Worm (Caenorhabditis elegans) whole organism, young adult: ENCODE measurements around the gene gldi-8.

Source experiments
- B0336.3 ChIP-seq: fragments of 200-800 bp; sonication (Bioruptor generic); IDR thresholded peaks from 2 replicates; pipeline ENCODE4 v1.3.6; 2022; ENCODE audit warnings: missing genetic modification characterization, missing compliant biosample characterization
- D2030.7 ChIP-seq: fragments of 200-800 bp; sonication (Bioruptor generic); IDR thresholded peaks from 2 replicates; pipeline ENCODE4 v1.3.6; 2022; ENCODE audit warnings: missing genetic modification reagents, missing genetic modification characterization, missing compliant biosample characterization
- F10E7.11 ChIP-seq: sonication (generic microtip); optimal IDR thresholded peaks from 2 replicates; lab custom pipeline; 2017; ENCODE audit warnings: mild to moderate bottlenecking, missing genetic modification characterization, moderate library complexity, missing compliant biosample characterization
- F37B4.10 ChIP-seq: fragments of 200-800 bp; sonication (Bioruptor generic); IDR thresholded peaks from 2 replicates; pipeline ENCODE4 v1.3.6; 2022; ENCODE audit warnings: missing genetic modification characterization, missing compliant biosample characterization
- F57A8.1 ChIP-seq: fragments of 200-800 bp; sonication (Bioruptor generic); optimal IDR thresholded peaks from 2 replicates; lab custom pipeline; 2018; ENCODE audit warnings: mild to moderate bottlenecking, missing genetic modification characterization, moderate library complexity, missing compliant biosample characterization
- F57C9.4 ChIP-seq: sonication (generic microtip); optimal IDR thresholded peaks from 2 replicates; lab custom pipeline; 2017; ENCODE audit warnings: mild to moderate bottlenecking, missing genetic modification characterization, missing compliant biosample characterization
- T07F8.4 ChIP-seq: sonication (generic microtip); optimal IDR thresholded peaks from 2 replicates; lab custom pipeline; 2016; ENCODE audit warnings: mild to moderate bottlenecking, missing genetic modification characterization, moderate library complexity, missing compliant biosample characterization
- Y56A3A.18 ChIP-seq: fragments of 200-800 bp; sonication (Bioruptor generic); IDR thresholded peaks from 2 replicates; pipeline ENCODE4 v1.3.6; 2022; ENCODE audit warnings: missing genetic modification reagents, missing genetic modification characterization, missing compliant biosample characterization
- Y67H2A.10 ChIP-seq: fragments of 200-800 bp; sonication (Bioruptor generic); conservative IDR thresholded peaks from 2 replicates; pipeline ENCODE4 v1.3.6; 2022; ENCODE audit warnings: missing genetic modification reagents, missing genetic modification characterization, missing compliant biosample characterization
- ZK185.1 ChIP-seq: sonication (generic microtip); optimal IDR thresholded peaks from 2 replicates; lab custom pipeline; 2016; ENCODE audit warnings: mild to moderate bottlenecking, missing genetic modification characterization, missing compliant biosample characterization; ENCODE audit not compliant: poor library complexity, severe bottlenecking
- ama-1 ChIP-seq, 3 experiments: fragments of 150-350 bp in 1 of 3; sonication (generic microtip) in 2 of 3; optimal IDR thresholded peaks; 2 replicates each; lab custom pipeline; 2014 to 2018; ENCODE audit warnings: missing biosample characterization in 2 of 3, missing genetic modification characterization in 2 of 3, missing genetic modification reagents in 2 of 3
- atf-7 ChIP-seq: sonication (generic microtip); optimal IDR thresholded peaks from 2 replicates; lab custom pipeline; 2017; ENCODE audit warnings: mild to moderate bottlenecking, missing genetic modification characterization, missing compliant biosample characterization
- athp-1 ChIP-seq: sonication (generic microtip); optimal IDR thresholded peaks from 2 replicates; lab custom pipeline; 2017; ENCODE audit warnings: mild to moderate bottlenecking, missing genetic modification characterization, missing compliant biosample characterization
- attf-3 ChIP-seq: fragments of 200-800 bp; sonication (Bioruptor generic); conservative IDR thresholded peaks from 2 replicates; pipeline ENCODE4 v1.3.6; 2022; ENCODE audit warnings: missing genetic modification reagents, missing genetic modification characterization, missing compliant biosample characterization
- bed-1 ChIP-seq: fragments of 200-800 bp; sonication (Bioruptor generic); IDR thresholded peaks from 2 replicates; pipeline ENCODE4 v1.3.6; 2022; ENCODE audit warnings: missing genetic modification reagents, missing genetic modification characterization, missing compliant biosample characterization
- cebp-1 ChIP-seq, 2 experiments: fragments of 200-800 bp in 1 of 2; sonication (Bioruptor generic) in 1 of 2; sonication (generic microtip) in 1 of 2; IDR thresholded peaks in 1 of 2; optimal IDR thresholded peaks in 1 of 2; 2 replicates each; pipeline versions ENCODE4 v1.3.6 to Lab custom; 2017 to 2022; ENCODE audit warnings: missing compliant biosample characterization in 2 of 2, missing genetic modification characterization in 2 of 2, mild to moderate bottlenecking in 1 of 2, missing genetic modification reagents in 1 of 2, moderate library complexity in 1 of 2
- cebp-2 ChIP-seq: fragments of 200-800 bp; sonication (Bioruptor generic); IDR thresholded peaks from 2 replicates; pipeline ENCODE4 v1.3.6; 2022; ENCODE audit warnings: missing genetic modification characterization, missing compliant biosample characterization
- ceh-100 ChIP-seq: fragments of 200-800 bp; sonication (Bioruptor generic); IDR thresholded peaks from 2 replicates; pipeline ENCODE4 v1.3.6; 2022; ENCODE audit warnings: missing genetic modification reagents, missing genetic modification characterization, missing compliant biosample characterization
- ceh-91 ChIP-seq: fragments of 200-800 bp; sonication (Bioruptor generic); IDR thresholded peaks from 2 replicates; pipeline ENCODE4 v1.3.6; 2022; ENCODE audit warnings: missing genetic modification reagents, missing genetic modification characterization, missing compliant biosample characterization
- dpff-1 ChIP-seq: sonication (generic microtip); optimal IDR thresholded peaks from 2 replicates; lab custom pipeline; 2017; ENCODE audit warnings: mild to moderate bottlenecking, missing genetic modification characterization, missing compliant biosample characterization
- egrh-3 ChIP-seq: fragments of 200-800 bp; sonication (Bioruptor generic); IDR thresholded peaks from 2 replicates; pipeline ENCODE4 v1.3.6; 2022; ENCODE audit warnings: missing genetic modification reagents, missing genetic modification characterization, missing compliant biosample characterization
- ekl-4 ChIP-seq: fragments of 200-800 bp; sonication (Bioruptor generic); IDR thresholded peaks from 2 replicates; pipeline ENCODE4 v1.3.6; 2022; ENCODE audit warnings: missing genetic modification reagents, missing genetic modification characterization, missing compliant biosample characterization
- ets-4 ChIP-seq: fragments of 200-800 bp; sonication (Bioruptor generic); optimal IDR thresholded peaks from 2 replicates; lab custom pipeline; 2018; ENCODE audit warnings: mild to moderate bottlenecking, missing genetic modification characterization, missing compliant biosample characterization
- fkh-3 ChIP-seq: sonication (generic microtip); optimal IDR thresholded peaks from 2 replicates; lab custom pipeline; 2016; ENCODE audit warnings: mild to moderate bottlenecking, missing genetic modification characterization, missing compliant biosample characterization
- hmg-20 ChIP-seq: fragments of 200-800 bp; sonication (Bioruptor generic); IDR thresholded peaks from 2 replicates; pipeline ENCODE4 v1.3.6; 2022; ENCODE audit warnings: missing genetic modification reagents, missing genetic modification characterization, missing compliant biosample characterization
- lin-35 ChIP-seq, 3 experiments: fragments of 150-350 bp in 2 of 3; sonication (generic microtip) in 1 of 3; optimal IDR thresholded peaks; 2 replicates each; lab custom pipeline; 2014 to 2018; ENCODE audit warnings: missing biosample characterization in 3 of 3, missing genetic modification characterization in 3 of 3, missing genetic modification reagents in 3 of 3
- lir-1 ChIP-seq: fragments of 200-800 bp; sonication (Bioruptor generic); conservative IDR thresholded peaks from 2 replicates; pipeline ENCODE4 v1.3.6; 2022; ENCODE audit warnings: missing genetic modification reagents, missing genetic modification characterization, missing compliant biosample characterization
- madf-6 ChIP-seq: fragments of 200-800 bp; sonication (Bioruptor generic); IDR thresholded peaks from 2 replicates; pipeline ENCODE4 v1.3.6; 2022; ENCODE audit warnings: missing genetic modification reagents, missing genetic modification characterization, missing compliant biosample characterization
- madf-8 ChIP-seq: fragments of 200-800 bp; sonication (Bioruptor generic); conservative IDR thresholded peaks from 2 replicates; pipeline ENCODE4 v1.3.6; 2022; ENCODE audit warnings: missing genetic modification reagents, missing genetic modification characterization, missing compliant biosample characterization
- mcd-1 ChIP-seq: fragments of 200-800 bp; sonication (Bioruptor generic); IDR thresholded peaks from 2 replicates; pipeline ENCODE4 v1.3.6; 2022; ENCODE audit warnings: missing genetic modification reagents, missing genetic modification characterization, missing compliant biosample characterization
- nfyb-1 ChIP-seq: fragments of 200-800 bp; sonication (Bioruptor generic); IDR thresholded peaks from 2 replicates; pipeline ENCODE4 v1.3.6; 2022; ENCODE audit warnings: missing genetic modification reagents, missing genetic modification characterization, missing compliant biosample characterization
- rcor-1 ChIP-seq: fragments of 200-800 bp; sonication (Bioruptor generic); IDR thresholded peaks from 2 replicates; pipeline ENCODE4 v1.3.6; 2022; ENCODE audit warnings: missing genetic modification reagents, missing genetic modification characterization, missing compliant biosample characterization
- snpc-1.3 ChIP-seq: sonication (generic microtip); optimal IDR thresholded peaks from 2 replicates; lab custom pipeline; 2017; ENCODE audit warnings: missing genetic modification characterization, mild to moderate bottlenecking, missing compliant biosample characterization, antibody characterized with exemption, moderate library complexity, missing genotype, missing genetic modification reagents; ENCODE audit not compliant: insufficient read depth
- snpc-3.4 ChIP-seq: sonication (generic microtip); optimal IDR thresholded peaks from 2 replicates; lab custom pipeline; 2017; ENCODE audit warnings: missing genetic modification characterization, mild to moderate bottlenecking, missing compliant biosample characterization, antibody characterized with exemption, moderate library complexity, missing genotype, missing genetic modification reagents
- sptf-2 ChIP-seq: fragments of 200-800 bp; sonication (Bioruptor generic); optimal IDR thresholded peaks from 2 replicates; lab custom pipeline; 2018; ENCODE audit warnings: mild to moderate bottlenecking, missing genetic modification characterization, missing compliant biosample characterization
- unc-62 ChIP-seq: fragments of 150-350 bp; optimal IDR thresholded peaks from 2 replicates; lab custom pipeline; 2014; ENCODE audit warnings: missing biosample characterization, missing genetic modification reagents, missing genetic modification characterization
- xnd-1 ChIP-seq: sonication (generic microtip); optimal IDR thresholded peaks from 2 replicates; lab custom pipeline; 2016; ENCODE audit warnings: missing genotype, missing genetic modification reagents, missing genetic modification characterization, missing compliant biosample characterization
- zfh-2 ChIP-seq: fragments of 200-800 bp; sonication (Bioruptor generic); conservative IDR thresholded peaks from 2 replicates; pipeline ENCODE4 v1.3.6; 2022; ENCODE audit warnings: missing genetic modification reagents, missing genetic modification characterization, missing compliant biosample characterization
- zim-3 ChIP-seq: sonication (generic microtip); optimal IDR thresholded peaks from 2 replicates; lab custom pipeline; 2017; ENCODE audit warnings: mild to moderate bottlenecking, missing genetic modification characterization, moderate library complexity, missing compliant biosample characterization
- ztf-18 ChIP-seq: sonication (generic microtip); optimal IDR thresholded peaks from 2 replicates; lab custom pipeline; 2016; ENCODE audit warnings: missing genotype, mild to moderate bottlenecking, missing genetic modification characterization, missing compliant biosample characterization
- ztf-22 ChIP-seq: fragments of 200-800 bp; sonication (Bioruptor generic); optimal IDR thresholded peaks from 2 replicates; lab custom pipeline; 2018; ENCODE audit warnings: mild to moderate bottlenecking, missing genetic modification characterization, moderate library complexity, missing compliant biosample characterization
- ztf-26 ChIP-seq: sonication (generic microtip); optimal IDR thresholded peaks from 2 replicates; lab custom pipeline; 2017; ENCODE audit warnings: missing genetic modification characterization, missing compliant biosample characterization

Gene gldi-8

ce11 chrIII:12607302-12607701 lies 7.8 kb upstream of the gldi-8 start (continued):
- TF ChIP-seq cebp-2 (GFP tag; lab: Robert Waterston, UW) (peak; percentile 77), ekl-4 (GFP tag; lab: Robert Waterston, UW) (no peak), hmg-20 (GFP tag; lab: Robert Waterston, UW) (0 out of 2 replicates have a peak, but pooled peaks have one; percentile 15), F57C9.4 (tag; lab: Kevin White, UChicago) (peak; percentile 41), F10E7.11 (peak; percentile 94), Y56A3A.18 (0 out of 2 replicates have a peak, but pooled peaks have one; percentile 15), ZK185.1 (tag; lab: Kevin White, UChicago) (peak; percentile 4), ceh-91 (GFP tag; lab: Robert Waterston, UW) (no peak), lin-35 (GFP tag; optimal IDR thresholded peaks at IDR 0.05; lab: Kevin White, UChicago) (peak in 1 of 3 experiments; percentile 1), fkh-3 (tag; lab: Kevin White, UChicago) (peak; percentile 56), ama-1 (optimal IDR thresholded peaks at IDR 0.05; lab: Kevin White, UChicago) (peak; percentile 82), ama-1 (GFP tag; optimal IDR thresholded peaks at IDR 0.05; lab: Kevin White, UChicago) (no peak), atf-7 (tag; lab: Kevin White, UChicago) (peak; percentile 74), ceh-100 (0 out of 2 replicates have a peak, but pooled peaks have one; percentile 15), ztf-18 (no peak), ztf-22 (GFP tag; lab: Kevin White, UChicago) (no peak), F37B4.10 (GFP tag; lab: Robert Waterston, UW) (no peak), attf-3 (GFP tag; lab: Robert Waterston, UW) (0 out of 2 replicates have a peak, but pooled peaks have one; percentile 29), sptf-2 (GFP tag; lab: Kevin White, UChicago) (no peak), bed-1 (GFP tag; lab: Robert Waterston, UW) (0 out of 2 replicates have a peak, but pooled peaks have one; percentile 22), zim-3 (tag; lab: Kevin White, UChicago) (peak; percentile 22), snpc-1.3 (tag; lab: Kevin White, UChicago) (no peak), nfyb-1 (peak; percentile 48; the same call in 1 of the 2 replicates), B0336.3 (peak; percentile 55), F57A8.1 (GFP tag; lab: Kevin White, UChicago) (no peak), athp-1 (tag; lab: Kevin White, UChicago) (peak; percentile 79), snpc-3.4 (tag; lab: Kevin White, UChicago) (no peak), T07F8.4 (tag; lab: Kevin White, UChicago) (no peak), ztf-26 (no peak)

- TF ChIP-seq ceh-100 (no peak), mcd-1 (GFP tag; lab: Robert Waterston, UW) (no peak), rcor-1 (GFP tag; lab: Robert Waterston, UW) (no peak), Y67H2A.10 (GFP tag; lab: Robert Waterston, UW) (no peak), madf-8 (no peak), dpff-1 (tag; lab: Kevin White, UChicago) (no peak), unc-62 (GFP tag; lab: Kevin White, UChicago) (no peak), cebp-1 (GFP tag; IDR thresholded peaks at IDR 0.05; lab: Robert Waterston, UW) (peak; percentile 79; the same call in 1 of the 2 replicates), cebp-1 (tag; optimal IDR thresholded peaks at IDR 0.05; lab: Kevin White, UChicago) (peak; percentile 91)
Observed at ce11 chrIII:12606175-12606574, 6.6 kb upstream of the gldi-8 start.

ce11 chrIII:12602070-12602469 lies 2.5 kb upstream of the gldi-8 start:
- TF ChIP-seq ets-4 (GFP tag; lab: Kevin White, UChicago) (no peak), lir-1 (no peak), D2030.7 (GFP tag; lab: Robert Waterston, UW) (no peak), sptf-2 (GFP tag; lab: Kevin White, UChicago) (no peak), madf-6 (GFP tag; lab: Robert Waterston, UW) (peak; percentile 19; the same call in 1 of the 2 replicates), egrh-3 (GFP tag; lab: Robert Waterston, UW) (peak; percentile 37; the same call in 1 of the 2 replicates), xnd-1 (no peak), B0336.3 (no peak), zfh-2 (GFP tag; lab: Robert Waterston, UW) (peak; percentile 62; the same call in 1 of the 2 replicates)
- TF ChIP-seq, all 124 proteins: peak for 3
